Fruit fly (Drosophila melanogaster) whole organism: ENCODE measurements around the gene hh.

Source experiments
- CG8478 ChIP-seq: fragments of >200 bp; optimal IDR thresholded peaks from 2 replicates; lab custom pipeline; 2018; ENCODE audit warnings: inconsistent platforms
- Dll ChIP-seq: fragments of >200 bp; optimal IDR thresholded peaks from 2 replicates; lab custom pipeline; 2017
- EcR ChIP-seq, 2 experiments: fragments of >200 bp; optimal IDR thresholded peaks; 2 replicates each; lab custom pipeline; 2017; ENCODE audit warnings: missing biosample characterization in 2 of 2, missing genetic modification characterization in 2 of 2, missing genetic modification reagents in 2 of 2
- pan ChIP-seq: fragments of >200 bp; optimal IDR thresholded peaks from 2 replicates; lab custom pipeline; 2017
- psq ChIP-seq: fragments of >200 bp; optimal IDR thresholded peaks from 2 replicates; lab custom pipeline; 2017
- usp ChIP-seq: fragments of >200 bp; optimal IDR thresholded peaks from 2 replicates; lab custom pipeline; 2017; ENCODE audit warnings: missing biosample characterization, missing genetic modification characterization, mixed read lengths

Gene hh

DNA sequence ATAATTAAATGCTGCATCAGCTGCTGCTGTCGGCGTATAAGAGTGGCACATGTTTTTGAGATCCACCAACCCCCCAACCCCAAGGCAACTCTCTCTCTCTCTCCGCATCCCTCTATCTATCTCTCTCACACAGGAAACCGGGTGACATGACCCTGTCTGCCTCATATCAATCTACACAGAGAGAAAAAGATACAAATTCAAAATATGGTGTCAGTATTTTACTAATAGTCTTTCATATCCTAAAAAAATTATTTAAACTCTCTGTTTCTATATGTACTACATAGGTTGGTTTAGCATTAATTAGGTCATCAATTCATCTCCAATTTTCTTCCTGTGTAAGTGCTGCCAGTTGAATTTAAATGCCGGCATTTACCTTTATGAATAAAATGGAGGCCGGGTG is 33.7 kb upstream of the hh start:
- no peak for TF ChIP-seq CG8478 (lab: Kevin White, UChicago)
- TF ChIP-seq EcR (GFP tag; optimal IDR thresholded peaks at IDR 0.05; lab: Kevin White, UChicago), result no peak
- no peak for TF ChIP-seq pan
- no peak for TF ChIP-seq Dll
- no peak for TF ChIP-seq usp (GFP tag; lab: Kevin White, UChicago)
- no peak for TF ChIP-seq psq (lab: Kevin White, UChicago)

DNA sequence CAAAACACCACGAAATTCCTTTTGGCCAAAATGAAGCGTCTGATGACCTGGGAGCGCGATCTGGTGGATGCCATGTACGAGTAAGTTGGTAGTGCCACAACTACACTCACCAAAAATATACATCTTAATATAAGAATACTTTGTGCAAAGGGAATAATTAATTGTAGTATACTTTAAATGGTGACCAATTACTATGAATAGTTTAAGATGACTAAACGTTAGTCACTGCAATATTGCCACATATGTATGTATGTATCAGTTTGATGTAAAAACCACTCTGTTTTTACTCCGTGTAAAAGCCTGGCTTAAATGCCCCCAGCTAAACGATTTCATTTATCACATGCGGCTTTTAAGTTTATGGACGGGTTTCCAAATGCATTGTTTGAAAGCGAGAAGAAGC is 33.0 kb upstream of the hh start:
- no peak for TF ChIP-seq usp (GFP tag; lab: Kevin White, UChicago)
- peak; percentile 43 for TF ChIP-seq pan

DNA sequence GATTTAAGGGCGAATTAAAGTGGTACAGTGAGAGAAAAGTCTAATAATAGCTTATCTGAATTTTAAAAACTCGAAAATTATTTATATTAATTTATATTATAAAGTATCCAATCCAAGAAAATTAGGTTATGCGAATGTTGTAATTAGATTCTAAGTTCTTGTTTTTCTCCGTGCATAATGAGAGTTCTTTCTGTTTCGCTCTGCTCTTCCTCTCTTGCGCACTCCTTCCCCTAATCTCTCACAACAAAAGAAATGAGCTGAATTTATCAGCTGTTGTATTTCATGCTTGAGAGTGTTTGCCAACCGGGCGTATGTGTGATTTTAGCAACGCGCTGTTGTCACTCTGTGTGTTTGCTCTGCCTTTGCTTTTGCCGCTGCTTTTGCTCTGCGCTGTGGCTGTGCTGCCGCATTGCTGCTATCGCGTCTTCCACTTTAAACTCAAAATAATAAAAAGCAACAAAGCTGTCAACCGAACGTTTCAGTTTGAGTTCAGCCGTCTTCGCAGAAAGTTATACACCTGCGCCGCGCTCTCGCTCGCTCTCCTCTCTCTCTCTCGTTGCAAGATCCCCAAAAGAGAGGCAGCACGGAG is 31.8 kb upstream of the hh start, which contains the start of gene CG46310:
TSS of gene CG46310 (plus strand) at position 481 of the 589 bp plus-strand sequence.
- no peak for TF ChIP-seq EcR (GFP tag; optimal IDR thresholded peaks at IDR 0.05; lab: Kevin White, UChicago)
- no peak for TF ChIP-seq psq (lab: Kevin White, UChicago)
- TF ChIP-seq pan, result no peak
- TF ChIP-seq usp (GFP tag; lab: Kevin White, UChicago), result no peak
- TF ChIP-seq CG8478 (lab: Kevin White, UChicago), result no peak
- TF ChIP-seq Dll, result no peak

DNA sequence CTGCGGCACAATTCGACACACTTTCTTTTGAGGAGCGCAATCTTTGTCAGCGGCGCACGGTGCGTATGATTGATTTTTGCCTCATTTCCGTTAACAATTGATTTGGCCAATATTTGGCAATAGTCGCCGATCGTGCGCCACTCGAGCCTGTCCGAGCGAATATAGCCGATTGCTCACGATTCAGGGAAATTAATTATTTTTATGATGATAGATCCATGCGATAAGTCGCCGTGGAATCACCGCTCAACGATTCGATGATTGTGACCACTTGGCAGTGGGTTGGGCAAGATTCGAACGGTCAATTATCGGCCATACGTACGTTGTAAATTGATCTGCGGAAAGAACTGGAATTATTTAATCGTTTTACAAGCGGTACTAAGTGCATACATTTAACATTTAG is 30.2 kb upstream of the hh start:
- no peak for TF ChIP-seq psq (lab: Kevin White, UChicago)
- TF ChIP-seq CG8478 (lab: Kevin White, UChicago), result no peak
- TF ChIP-seq EcR (GFP tag; optimal IDR thresholded peaks at IDR 0.05; lab: Kevin White, UChicago), result no peak
- no peak for TF ChIP-seq Dll
- no peak for TF ChIP-seq pan
- no peak for TF ChIP-seq usp (GFP tag; lab: Kevin White, UChicago)

DNA sequence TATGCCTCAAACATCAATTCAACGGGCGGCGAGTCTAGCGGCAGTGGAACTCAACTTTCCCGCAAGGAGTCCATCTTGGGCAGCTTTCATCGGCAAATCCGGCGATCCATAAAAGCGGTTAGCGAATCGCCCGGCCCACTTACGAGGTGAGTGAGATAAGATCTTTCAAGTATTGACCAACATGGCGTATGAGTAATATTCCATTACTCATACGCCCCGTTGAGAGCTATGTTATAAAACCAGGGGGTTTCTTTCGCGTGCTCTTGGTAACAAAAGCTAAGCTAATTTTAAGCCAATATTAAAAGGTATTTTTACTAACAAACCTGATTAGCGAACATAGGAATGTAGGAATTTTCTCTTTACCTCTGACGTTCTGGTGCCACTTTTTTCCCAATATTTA is 28.6 kb upstream of the hh start:
- TF ChIP-seq psq (lab: Kevin White, UChicago) (no peak), EcR (GFP tag; optimal IDR thresholded peaks at IDR 0.05; lab: Kevin White, UChicago) (no peak), CG8478 (lab: Kevin White, UChicago) (no peak), pan (no peak), Dll (no peak), usp (GFP tag; lab: Kevin White, UChicago) (no peak)

DNA sequence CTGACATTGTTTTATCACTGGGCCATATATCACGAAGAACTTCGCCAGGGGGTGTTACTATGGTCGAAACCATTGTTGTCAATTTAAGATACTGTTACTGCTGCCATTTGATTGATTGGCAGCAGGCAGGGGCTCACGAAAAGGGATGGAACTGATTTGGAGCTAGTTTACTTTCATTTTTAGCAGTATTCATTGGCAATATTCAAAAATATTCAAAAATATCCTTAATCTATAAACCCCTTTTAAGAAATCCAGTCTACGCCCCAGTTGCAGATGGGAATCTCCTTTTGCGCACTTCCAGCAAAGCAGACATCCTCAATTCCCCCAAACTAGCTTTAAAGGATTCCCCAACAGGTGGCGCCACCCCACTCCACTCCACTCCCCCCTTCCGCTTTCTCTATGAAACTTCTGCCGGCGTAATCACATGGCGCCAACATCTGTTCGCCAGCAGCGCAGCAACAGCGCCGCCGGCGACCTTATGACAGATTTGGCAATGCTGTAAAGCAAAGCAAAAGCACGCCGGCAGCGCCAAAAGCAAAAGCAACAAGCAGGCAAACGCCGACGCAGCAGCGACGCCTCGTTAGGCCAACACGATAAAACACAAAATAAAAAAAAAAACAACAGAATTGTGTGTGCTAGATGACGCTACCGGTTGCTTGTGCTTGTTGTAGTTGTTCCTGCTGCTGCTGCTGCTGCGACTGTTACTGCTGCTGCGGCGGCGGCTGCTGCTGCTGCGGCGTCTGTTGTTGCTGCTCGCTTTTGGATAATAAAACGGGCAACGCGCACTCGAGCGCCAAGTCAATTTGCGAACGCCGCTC is 26.0 kb upstream of the hh start, which contains the start of gene Irk1:
TSS of gene Irk1 (plus strand) at position 811 of the 818 bp plus-strand sequence.
- no peak for TF ChIP-seq psq (lab: Kevin White, UChicago)
- TF ChIP-seq EcR (GFP tag; optimal IDR thresholded peaks at IDR 0.05; lab: Kevin White, UChicago), result no peak
- no peak for TF ChIP-seq usp (GFP tag; lab: Kevin White, UChicago)
- no peak for TF ChIP-seq Dll
- no peak for TF ChIP-seq CG8478 (lab: Kevin White, UChicago)
- TF ChIP-seq pan, result no peak

DNA sequence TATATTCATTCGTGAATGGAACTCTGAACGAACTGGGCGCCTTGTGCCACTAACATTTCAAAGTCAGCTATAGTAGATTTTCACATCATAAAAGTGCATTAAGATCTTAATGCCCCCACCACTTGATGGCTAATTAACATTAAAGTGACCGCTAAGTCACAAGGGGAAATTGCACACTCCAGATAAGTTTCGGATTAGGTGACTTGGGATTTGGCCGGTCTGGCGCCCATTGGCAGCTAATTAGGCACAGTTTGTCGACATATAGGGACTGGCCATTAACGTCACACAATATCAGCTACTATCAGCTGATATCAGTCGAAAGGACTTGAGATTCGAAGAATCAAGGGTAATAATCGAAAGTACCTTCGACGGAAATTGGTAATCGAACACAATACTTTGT is 22.9 kb upstream of the hh start:
- TF ChIP-seq EcR (GFP tag; optimal IDR thresholded peaks at IDR 0.05; lab: Kevin White, UChicago), result no peak
- TF ChIP-seq pan, result no peak
- TF ChIP-seq psq (lab: Kevin White, UChicago), result no peak
- no peak for TF ChIP-seq Dll
- TF ChIP-seq usp (GFP tag; lab: Kevin White, UChicago), result no peak
- no peak for TF ChIP-seq CG8478 (lab: Kevin White, UChicago)

DNA sequence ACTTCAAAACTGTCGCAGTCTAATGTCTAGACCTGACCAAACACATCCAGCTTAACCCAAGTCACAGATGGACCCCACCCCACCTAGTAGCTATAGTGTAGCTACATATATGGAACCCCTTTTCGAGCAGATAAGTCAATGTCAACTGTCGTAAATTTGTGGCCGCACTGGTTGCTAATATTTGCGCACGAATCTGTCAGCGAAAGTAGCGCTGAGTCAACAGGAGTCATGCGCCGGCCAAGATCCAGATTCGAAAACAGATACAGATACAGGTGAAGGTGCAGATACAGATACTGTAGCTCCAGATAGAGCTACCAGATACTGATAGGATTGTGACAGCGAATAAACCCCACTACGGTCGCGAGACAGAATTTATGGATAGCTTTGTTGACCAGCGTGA is 22.4 kb upstream of the hh start:
- TF ChIP-seq psq (lab: Kevin White, UChicago) (no peak), usp (GFP tag; lab: Kevin White, UChicago) (no peak), CG8478 (lab: Kevin White, UChicago) (no peak), pan (no peak), Dll (no peak), EcR (GFP tag; optimal IDR thresholded peaks at IDR 0.05; lab: Kevin White, UChicago) (no peak)

DNA sequence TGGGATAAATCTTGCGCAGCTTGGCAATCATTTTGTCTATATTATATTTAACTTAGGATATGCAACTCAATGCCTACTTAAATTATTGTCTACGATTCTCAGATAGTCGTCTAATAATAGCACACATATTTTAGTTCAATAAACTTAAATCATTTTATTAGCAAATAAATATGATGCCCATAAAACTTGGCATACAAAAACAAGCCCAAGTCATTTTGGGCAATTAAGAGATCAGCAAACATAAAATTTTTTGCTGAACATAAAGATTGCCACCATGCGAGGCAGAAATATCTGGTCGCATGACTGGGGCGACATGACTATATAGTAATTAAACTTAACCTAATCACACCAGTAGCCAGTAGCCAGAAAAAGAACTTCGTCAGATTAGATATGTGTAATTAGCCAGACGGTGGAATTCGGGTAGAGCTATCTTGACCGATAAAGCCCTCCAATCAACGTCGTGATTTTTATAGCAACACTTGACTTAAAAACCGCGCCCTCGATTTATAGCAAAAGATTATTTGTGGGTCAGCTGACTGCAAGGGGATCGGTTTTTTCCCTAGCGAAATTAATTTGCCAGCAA is 19.7 kb upstream of the hh start, which contains the start of gene CG13829:
TSS of gene CG13829 (minus strand) at position 51 of the 583 bp plus-strand sequence.
- no peak for TF ChIP-seq EcR (GFP tag; optimal IDR thresholded peaks at IDR 0.05; lab: Kevin White, UChicago)
- no peak for TF ChIP-seq pan
- TF ChIP-seq usp (GFP tag; lab: Kevin White, UChicago), result no peak
- TF ChIP-seq Dll, result no peak
- no peak for TF ChIP-seq psq (lab: Kevin White, UChicago)
- TF ChIP-seq CG8478 (lab: Kevin White, UChicago), result no peak

DNA sequence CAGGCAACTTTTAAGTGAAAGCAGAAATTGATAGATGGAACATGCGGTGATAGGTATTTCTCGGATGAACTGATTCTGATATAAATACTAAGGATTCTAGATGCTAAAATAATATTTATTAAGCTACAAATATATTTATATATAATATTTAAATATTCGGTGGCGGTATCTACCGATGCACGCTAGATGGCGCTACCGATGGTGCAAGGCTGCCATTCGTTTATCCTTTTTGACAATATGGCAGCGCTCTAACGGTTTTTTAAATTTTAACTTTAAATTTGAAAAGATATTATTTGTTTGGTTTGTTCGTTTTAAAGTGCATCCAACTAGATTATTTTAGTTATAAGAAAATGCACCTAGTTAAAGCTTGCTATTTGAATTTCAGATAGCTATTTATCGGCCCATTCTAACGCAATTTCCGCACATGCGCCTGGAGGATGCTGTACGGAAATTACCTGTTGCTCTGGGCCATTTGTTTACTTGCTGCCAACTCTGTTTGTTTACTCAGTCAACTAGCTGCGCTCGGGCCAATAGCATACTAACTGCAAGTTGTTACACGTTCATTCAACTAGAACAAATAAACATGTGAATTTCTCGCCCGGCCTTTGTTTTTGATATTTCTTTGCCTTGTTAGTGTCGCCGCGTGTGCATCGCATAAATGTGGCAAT is 17.7 kb upstream of the hh start, which contains the start of gene VhaAC39-2:
TSS of gene VhaAC39-2 (minus strand) at position 28 of the 668 bp plus-strand sequence.
- no peak for TF ChIP-seq psq (lab: Kevin White, UChicago)
- TF ChIP-seq Dll, result no peak
- no peak for TF ChIP-seq EcR (GFP tag; optimal IDR thresholded peaks at IDR 0.05; lab: Kevin White, UChicago)
- no peak for TF ChIP-seq usp (GFP tag; lab: Kevin White, UChicago)
- TF ChIP-seq pan, result no peak
- no peak for TF ChIP-seq CG8478 (lab: Kevin White, UChicago)

DNA sequence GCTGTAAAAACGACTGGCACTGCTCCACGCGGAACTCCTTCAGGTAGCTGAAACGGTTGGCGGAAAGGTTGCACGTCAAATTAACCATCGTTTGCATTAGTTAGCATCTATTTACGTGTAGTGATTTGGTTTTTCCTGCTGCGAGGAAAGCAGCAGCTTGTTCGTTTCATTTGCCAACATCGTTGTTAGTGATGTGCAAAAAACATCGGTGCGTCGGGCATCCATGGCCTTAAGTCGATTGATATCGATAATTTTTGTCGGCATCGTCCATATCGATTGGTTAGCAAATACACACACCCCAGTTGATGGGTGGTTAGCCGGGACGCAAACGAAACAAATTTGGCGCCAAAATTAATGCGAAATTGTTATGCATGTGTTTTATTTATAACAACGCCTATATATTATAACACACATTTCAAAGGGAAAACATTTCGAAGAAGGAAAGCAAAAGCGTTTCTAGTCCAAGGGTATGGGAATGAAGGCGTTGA is 16.0 kb upstream of the hh start, which contains the start of gene unk:
TSS of gene unk (minus strand) at position 199 of the 488 bp plus-strand sequence.
- TF ChIP-seq CG8478 (lab: Kevin White, UChicago) (no peak), pan (no peak), psq (lab: Kevin White, UChicago) (no peak), usp (GFP tag; lab: Kevin White, UChicago) (no peak), EcR (GFP tag; optimal IDR thresholded peaks at IDR 0.05; lab: Kevin White, UChicago) (no peak), Dll (no peak)
